Worm (Caenorhabditis elegans) whole organism, dauer: ENCODE measurements around the gene Y55D5A.1.

Experiments used
- unc-62 ChIP-seq: sonication (generic microtip); optimal IDR thresholded peaks from 2 replicates; lab custom pipeline; 2017; ENCODE audit warnings: missing biosample characterization, missing genetic modification reagents, missing genetic modification characterization

Y55D5A.1 gene

ce11 chrIII:2983044-2983443 is 835 bp downstream of the Y55D5A.1 start:
- no peak for TF ChIP-seq unc-62 (GFP tag; lab: Kevin White, UChicago)

- no peak for TF ChIP-seq unc-62 (GFP tag; lab: Kevin White, UChicago)
These were observed 7.7 kb downstream of the Y55D5A.1 start, which contains the start of gene Y55D5A.4 for ce11 chrIII:2989957-2990356. Y55D5A.4 (minus strand) TSS chrIII:2990057.

ce11 chrIII:2992234-2992633 is 10.0 kb downstream of the Y55D5A.1 start:
- no peak for TF ChIP-seq unc-62 (GFP tag; lab: Kevin White, UChicago)

ce11 chrIII:2993963-2994362 is 11.8 kb downstream of the Y55D5A.1 start:
- no peak for TF ChIP-seq unc-62 (GFP tag; lab: Kevin White, UChicago)

ce11 chrIII:2995288-2995687 is 13.1 kb downstream of the Y55D5A.1 start:
- TF ChIP-seq unc-62 (GFP tag; lab: Kevin White, UChicago), result no peak

- no peak for TF ChIP-seq unc-62 (GFP tag; lab: Kevin White, UChicago)
These were observed 36.6 kb downstream of the Y55D5A.1 start for ce11 chrIII:3018822-3019221.

- no peak for TF ChIP-seq unc-62 (GFP tag; lab: Kevin White, UChicago)
These were observed 37.8 kb downstream of the Y55D5A.1 start for ce11 chrIII:3020035-3020434.

ce11 chrIII:3026679-3027078 is 44.5 kb downstream of the Y55D5A.1 start:
- no peak for TF ChIP-seq unc-62 (GFP tag; lab: Kevin White, UChicago)

- TF ChIP-seq unc-62 (GFP tag; lab: Kevin White, UChicago), result no peak
These were observed 47.6 kb downstream of the Y55D5A.1 start for ce11 chrIII:3029822-3030221.

ce11 chrIII:3031017-3031756 is 49.0 kb downstream of the Y55D5A.1 start:
- no peak for TF ChIP-seq unc-62 (GFP tag; lab: Kevin White, UChicago)

ce11 chrIII:3033507-3033906 is 51.3 kb downstream of the Y55D5A.1 start:
- TF ChIP-seq unc-62 (GFP tag; lab: Kevin White, UChicago), result no peak

- no peak for TF ChIP-seq unc-62 (GFP tag; lab: Kevin White, UChicago)
These were observed 51.7 kb downstream of the Y55D5A.1 start for ce11 chrIII:3033931-3034330.

ce11 chrIII:3034458-3034857 is 52.2 kb downstream of the Y55D5A.1 start:
- TF ChIP-seq unc-62 (GFP tag; lab: Kevin White, UChicago), result no peak

ce11 chrIII:3035977-3036376 is 53.8 kb downstream of the Y55D5A.1 start:
- TF ChIP-seq unc-62 (GFP tag; lab: Kevin White, UChicago), result no peak

- no peak for TF ChIP-seq unc-62 (GFP tag; lab: Kevin White, UChicago)
These were observed 55.1 kb downstream of the Y55D5A.1 start for ce11 chrIII:3037346-3037745.
